Fruit fly (Drosophila melanogaster) whole organism, adult: ENCODE data around the gene CG42588.

Experiments used
- CG12768 ChIP-seq: fragments of 200-800 bp; sonication (Bioruptor generic); optimal IDR thresholded peaks from 2 replicates; lab custom pipeline; 2017; ENCODE audit warnings: missing biosample characterization, missing genetic modification characterization, mild to moderate bottlenecking, moderate library complexity, missing genetic modification reagents
- CG14711 ChIP-seq: fragments of 200-800 bp; sonication (Bioruptor generic); optimal IDR thresholded peaks from 2 replicates; lab custom pipeline; 2018; ENCODE audit warnings: missing biosample characterization, mild to moderate bottlenecking, missing genetic modification characterization, moderate library complexity
- CG33017 ChIP-seq: fragments of 200-800 bp; sonication (Bioruptor generic); optimal IDR thresholded peaks from 2 replicates; lab custom pipeline; 2018; ENCODE audit warnings: missing biosample characterization, mild to moderate bottlenecking, missing genetic modification characterization, moderate library complexity
- CG7045 ChIP-seq: fragments of 200-800 bp; sonication (Bioruptor generic); optimal IDR thresholded peaks from 2 replicates; lab custom pipeline; 2017; ENCODE audit warnings: missing biosample characterization, mild to moderate bottlenecking, missing genetic modification characterization
- CG7101 ChIP-seq: fragments of 200-800 bp; sonication (Bioruptor generic); optimal IDR thresholded peaks from 2 replicates; lab custom pipeline; 2018; ENCODE audit warnings: missing biosample characterization, mild to moderate bottlenecking, missing genetic modification characterization, moderate library complexity
- Crg-1 ChIP-seq: fragments of 200-800 bp; sonication (Bioruptor generic); optimal IDR thresholded peaks from 2 replicates; lab custom pipeline; 2016; ENCODE audit warnings: missing biosample characterization, missing genetic modification characterization
- Hr96 ChIP-seq: fragments of 200-800 bp; sonication (Bioruptor generic); optimal IDR thresholded peaks from 2 replicates; lab custom pipeline; 2016; ENCODE audit warnings: missing biosample characterization, missing genetic modification characterization
- cic ChIP-seq: fragments of 200-800 bp; sonication (Bioruptor generic); optimal IDR thresholded peaks from 2 replicates; lab custom pipeline; 2017; ENCODE audit warnings: missing biosample characterization, mild to moderate bottlenecking, missing genetic modification characterization, moderate library complexity
- kay ChIP-seq: fragments of 200-800 bp; sonication (Bioruptor generic); peaks from one replicate; lab custom pipeline; 2016; ENCODE audit warnings: missing biosample characterization, missing genetic modification characterization, borderline replicate concordance

DNA sequence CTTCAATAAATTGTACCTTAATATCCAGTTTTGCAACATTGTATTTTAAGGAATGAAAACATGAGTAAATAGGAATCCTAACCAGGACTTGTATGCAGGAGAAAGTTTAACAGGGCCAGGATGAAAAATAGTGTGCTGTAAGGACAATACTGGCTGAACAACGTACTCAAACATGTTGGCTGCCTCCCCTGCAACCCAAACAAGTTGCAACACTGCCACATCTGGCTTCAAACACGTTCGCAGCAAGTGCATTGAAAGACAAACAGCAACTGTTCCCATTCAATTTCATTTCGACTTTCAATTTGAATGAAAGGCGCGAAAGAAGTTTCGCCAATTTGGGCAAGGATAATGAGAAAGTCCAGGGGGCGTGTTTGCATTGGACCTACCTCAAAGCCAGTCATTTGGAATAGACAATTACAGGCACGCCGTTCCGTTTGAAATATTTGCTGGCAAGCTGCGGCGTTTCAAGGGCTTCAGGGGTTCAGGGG is 53.9 kb downstream of the CG42588 start:
- TF ChIP-seq CG7045 (GFP tag; lab: Kevin White, UChicago) (no peak), CG7101 (tag; lab: Kevin White, UChicago) (no peak), Hr96 (no peak), Crg-1 (GFP tag; lab: Kevin White, UChicago) (no peak), kay (no peak), CG12768 (GFP tag; lab: Kevin White, UChicago) (no peak), CG14711 (tag; lab: Kevin White, UChicago) (no peak), cic (no peak), CG33017 (tag; lab: Kevin White, UChicago) (no peak)
